Worm (Caenorhabditis elegans) whole organism, mixed stage, embryonic: Measurements from ENCODE around the gene fard-1.

ENCODE experiments used
- bed-3 ChIP-seq: fragments of 200-800 bp; sonication (Bioruptor generic); optimal IDR thresholded peaks from 3 replicates; lab custom pipeline; 2018; ENCODE audit warnings: mild to moderate bottlenecking, missing genetic modification characterization, moderate library complexity, missing compliant biosample characterization
- blmp-1 ChIP-seq: fragments of 150-350 bp; optimal IDR thresholded peaks from 2 replicates; lab custom pipeline; 2014; ENCODE audit warnings: missing biosample characterization, missing genetic modification characterization
- ceh-39 ChIP-seq: fragments of 150-350 bp; optimal IDR thresholded peaks from 2 replicates; lab custom pipeline; 2014; ENCODE audit warnings: missing biosample characterization, missing genetic modification characterization
- ceh-83 ChIP-seq: fragments of 200-800 bp; sonication (Bioruptor generic); optimal IDR thresholded peaks from 2 replicates; lab custom pipeline; 2018; ENCODE audit warnings: mild to moderate bottlenecking, missing genetic modification characterization, missing compliant biosample characterization
- ces-1 ChIP-seq: fragments of 150-350 bp; optimal IDR thresholded peaks from 2 replicates; lab custom pipeline; 2014; ENCODE audit warnings: missing biosample characterization, missing genetic modification reagents, missing genetic modification characterization
- cnd-1 ChIP-seq: fragments of 200-800 bp; sonication (Bioruptor generic); optimal IDR thresholded peaks from 2 replicates; lab custom pipeline; 2018; ENCODE audit warnings: mild to moderate bottlenecking, missing genetic modification characterization, missing compliant biosample characterization
- drap-1 ChIP-seq: fragments of 200-800 bp; sonication (Bioruptor generic); optimal IDR thresholded peaks from 3 replicates; lab custom pipeline; 2018; ENCODE audit warnings: mild to moderate bottlenecking, missing genetic modification characterization, missing compliant biosample characterization
- elt-1 ChIP-seq: sonication (generic microtip); optimal IDR thresholded peaks from 2 replicates; lab custom pipeline; 2017; ENCODE audit warnings: missing genetic modification characterization, mild to moderate bottlenecking, missing compliant biosample characterization, antibody characterized with exemption, moderate library complexity, borderline replicate concordance; ENCODE audit not compliant: insufficient read depth
- flh-1 ChIP-seq: fragments of 200-800 bp; sonication (Bioruptor generic); optimal IDR thresholded peaks from 2 replicates; lab custom pipeline; 2018; ENCODE audit warnings: mild to moderate bottlenecking, missing genetic modification characterization, moderate library complexity, missing compliant biosample characterization
- ham-2 ChIP-seq: fragments of 200-800 bp; sonication (Bioruptor generic); optimal IDR thresholded peaks from 2 replicates; lab custom pipeline; 2018; ENCODE audit warnings: mild to moderate bottlenecking, missing genetic modification characterization, missing compliant biosample characterization
- hlh-1 ChIP-seq: fragments of 150-350 bp; optimal IDR thresholded peaks from 2 replicates; lab custom pipeline; 2014; ENCODE audit warnings: missing biosample characterization, missing genetic modification reagents, missing genetic modification characterization
- lin-13 ChIP-seq: fragments of 150-350 bp; optimal IDR thresholded peaks from 2 replicates; lab custom pipeline; 2014; ENCODE audit warnings: missing biosample characterization, missing genetic modification characterization
- lsy-2 ChIP-seq: fragments of 150-350 bp; optimal IDR thresholded peaks from 2 replicates; lab custom pipeline; 2014; ENCODE audit warnings: missing biosample characterization, missing genetic modification characterization
- mab-5 ChIP-seq: fragments of 150-350 bp; optimal IDR thresholded peaks from 2 replicates; lab custom pipeline; 2014; ENCODE audit warnings: missing biosample characterization, missing genetic modification characterization
- mep-1 ChIP-seq: fragments of 150-350 bp; optimal IDR thresholded peaks from 2 replicates; lab custom pipeline; 2017; ENCODE audit warnings: missing biosample characterization, missing genetic modification reagents, missing genetic modification characterization, inconsistent platforms
- mls-2 ChIP-seq: sonication (generic microtip); optimal IDR thresholded peaks from 2 replicates; lab custom pipeline; 2016; ENCODE audit warnings: mild to moderate bottlenecking, missing genetic modification characterization, moderate library complexity, missing compliant biosample characterization
- nhr-12 ChIP-seq: fragments of 150-350 bp; optimal IDR thresholded peaks from 2 replicates; lab custom pipeline; 2014; ENCODE audit warnings: missing biosample characterization, missing genetic modification characterization
- nhr-2 ChIP-seq: fragments of 150-350 bp; optimal IDR thresholded peaks from 2 replicates; lab custom pipeline; 2014; ENCODE audit warnings: missing biosample characterization, missing genetic modification characterization
- nhr-237 ChIP-seq: fragments of 150-350 bp; optimal IDR thresholded peaks from 2 replicates; lab custom pipeline; 2014; ENCODE audit warnings: missing biosample characterization, missing genetic modification characterization
- nhr-28 ChIP-seq: fragments of 150-350 bp; optimal IDR thresholded peaks from 2 replicates; lab custom pipeline; 2014; ENCODE audit warnings: missing biosample characterization, missing genetic modification characterization
- nhr-76 ChIP-seq: sonication (generic microtip); optimal IDR thresholded peaks from 2 replicates; lab custom pipeline; 2017; ENCODE audit warnings: missing biosample characterization, missing genetic modification characterization
- pha-4 ChIP-seq: fragments of 150-350 bp; optimal IDR thresholded peaks from 2 replicates; lab custom pipeline; 2018; ENCODE audit warnings: missing biosample characterization, missing genetic modification reagents, missing genetic modification characterization
- sem-2 ChIP-seq: fragments of 200-800 bp; sonication (Bioruptor generic); optimal IDR thresholded peaks from 2 replicates; lab custom pipeline; 2018; ENCODE audit warnings: mild to moderate bottlenecking, missing genetic modification characterization, missing compliant biosample characterization
- snpc-4 ChIP-seq: fragments of 150-350 bp; optimal IDR thresholded peaks from 2 replicates; lab custom pipeline; 2014; ENCODE audit warnings: missing biosample characterization, missing genetic modification characterization
- sptf-1 ChIP-seq: sonication (generic microtip); optimal IDR thresholded peaks from 2 replicates; lab custom pipeline; 2017; ENCODE audit warnings: mild to moderate bottlenecking, missing genetic modification characterization, moderate library complexity, missing compliant biosample characterization
- tbx-8 ChIP-seq: fragments of 200-800 bp; sonication (Bioruptor generic); optimal IDR thresholded peaks from 2 replicates; lab custom pipeline; 2018; ENCODE audit warnings: mild to moderate bottlenecking, missing genetic modification characterization, moderate library complexity, missing compliant biosample characterization
- unc-120 ChIP-seq: sonication (generic microtip); optimal IDR thresholded peaks from 2 replicates; lab custom pipeline; 2017; ENCODE audit warnings: missing genetic modification characterization, missing compliant biosample characterization; ENCODE audit not compliant: poor library complexity, severe bottlenecking
- unc-39 ChIP-seq: fragments of 150-350 bp; optimal IDR thresholded peaks from 2 replicates; lab custom pipeline; 2014; ENCODE audit warnings: missing biosample characterization, missing genetic modification characterization
- unc-62 ChIP-seq: fragments of 150-350 bp; optimal IDR thresholded peaks from 2 replicates; lab custom pipeline; 2014; ENCODE audit warnings: missing biosample characterization, missing genetic modification reagents, missing genetic modification characterization
- zip-8 ChIP-seq: fragments of 150-350 bp; optimal IDR thresholded peaks from 2 replicates; lab custom pipeline; 2014; ENCODE audit warnings: missing biosample characterization, missing genetic modification characterization
- ztf-11 ChIP-seq: fragments of 150-350 bp; optimal IDR thresholded peaks from 2 replicates; lab custom pipeline; 2014; ENCODE audit warnings: missing biosample characterization, missing genetic modification characterization

fard-1 gene

ce11 chrX:2945950-2946349 lies 12.8 kb downstream of the fard-1 start:
- TF ChIP-seq unc-120 (tag; lab: Kevin White, UChicago) (no peak), lsy-2 (tag; lab: Kevin White, UChicago) (no peak), ceh-39 (tag; lab: Kevin White, UChicago) (no peak), nhr-76 (no peak), nhr-28 (tag; lab: Kevin White, UChicago) (no peak), nhr-12 (tag; lab: Kevin White, UChicago) (no peak), cnd-1 (tag; lab: Kevin White, UChicago) (no peak), unc-62 (GFP tag; lab: Kevin White, UChicago) (no peak), drap-1 (GFP tag; lab: Kevin White, UChicago) (no peak), snpc-4 (tag; lab: Kevin White, UChicago) (no peak), unc-39 (no peak), nhr-2 (tag; lab: Kevin White, UChicago) (no peak), ceh-83 (GFP tag; lab: Kevin White, UChicago) (no peak), sem-2 (GFP tag; lab: Kevin White, UChicago) (no peak), hlh-1 (tag; lab: Kevin White, UChicago) (no peak), nhr-237 (tag; lab: Kevin White, UChicago) (no peak), elt-1 (tag; lab: Kevin White, UChicago) (no peak), ztf-11 (no peak), blmp-1 (no peak)

- no peak for TF ChIP-seq mep-1 (tag; lab: Kevin White, UChicago)
- no peak for TF ChIP-seq nhr-12 (tag; lab: Kevin White, UChicago)
- no peak for TF ChIP-seq ztf-11
- TF ChIP-seq nhr-237 (tag; lab: Kevin White, UChicago), result no peak
- no peak for TF ChIP-seq hlh-1 (tag; lab: Kevin White, UChicago)
- no peak for TF ChIP-seq unc-120 (tag; lab: Kevin White, UChicago)
- no peak for TF ChIP-seq nhr-28 (tag; lab: Kevin White, UChicago)
- no peak for TF ChIP-seq bed-3 (GFP tag; lab: Kevin White, UChicago)
- TF ChIP-seq ceh-83 (GFP tag; lab: Kevin White, UChicago), result no peak
- TF ChIP-seq zip-8 (tag; lab: Kevin White, UChicago), result no peak
- TF ChIP-seq cnd-1 (tag; lab: Kevin White, UChicago), result no peak
Observed at ce11 chrX:2946508-2947005, 13.4 kb downstream of the fard-1 start, which contains the start of the genes Y41G9A.10 and Y41G9A.5. Y41G9A.10 (minus strand) TSS chrX:2946558. Y41G9A.5 (plus strand) TSS chrX:2946667.

- TF ChIP-seq unc-62 (GFP tag; lab: Kevin White, UChicago) (peak; percentile 56), unc-120 (tag; lab: Kevin White, UChicago) (peak; percentile 81), bed-3 (GFP tag; lab: Kevin White, UChicago) (no peak), hlh-1 (tag; lab: Kevin White, UChicago) (peak; percentile 17)
Observed at ce11 chrX:2950234-2950633, 17.1 kb downstream of the fard-1 start.

- no peak for TF ChIP-seq lsy-2 (tag; lab: Kevin White, UChicago)
- peak; percentile 49 for TF ChIP-seq ces-1 (GFP tag; lab: Kevin White, UChicago)
Observed at ce11 chrX:2953522-2954032, 20.4 kb downstream of the fard-1 start.

ce11 chrX:2955628-2956027 lies 22.5 kb downstream of the fard-1 start:
- TF ChIP-seq elt-1 (tag; lab: Kevin White, UChicago) (no peak), ham-2 (GFP tag; lab: Kevin White, UChicago) (no peak), pha-4 (tag; lab: Kevin White, UChicago) (no peak), ztf-11 (no peak), flh-1 (GFP tag; lab: Kevin White, UChicago) (no peak), nhr-76 (no peak), tbx-8 (GFP tag; lab: Kevin White, UChicago) (no peak)

- TF ChIP-seq mls-2 (tag; lab: Kevin White, UChicago) (no peak), mab-5 (tag; lab: Kevin White, UChicago) (no peak), sptf-1 (tag; lab: Kevin White, UChicago) (no peak), nhr-12 (tag; lab: Kevin White, UChicago) (no peak), lin-13 (tag; lab: Kevin White, UChicago) (no peak), blmp-1 (no peak), ztf-11 (no peak), hlh-1 (tag; lab: Kevin White, UChicago) (no peak), ces-1 (GFP tag; lab: Kevin White, UChicago) (no peak)
Observed at ce11 chrX:2957446-2957985, 24.4 kb downstream of the fard-1 start, which contains the start of gene gbb-1. gbb-1 (plus strand) TSS chrX:2957935.
